Fruit fly (Drosophila melanogaster) whole organism, embryonic: Measurements from ENCODE around the gene Uba5.

Experiments used
- Ada2b ChIP-seq: fragments of 200-800 bp; sonication (Bioruptor generic); IDR thresholded peaks from 2 replicates; pipeline ENCODE4 v1.3.6; 2022; ENCODE audit warnings: missing biosample characterization, missing genetic modification characterization
- B-H2 ChIP-seq: fragments of 200-800 bp; sonication (Bioruptor generic); optimal IDR thresholded peaks from 2 replicates; lab custom pipeline; 2018; ENCODE audit warnings: missing biosample characterization, mild to moderate bottlenecking, missing genetic modification characterization
- CG10366 ChIP-seq: fragments of 200-800 bp; sonication (Bioruptor generic); IDR thresholded peaks from 2 replicates; pipeline ENCODE4 v1.3.6; 2022; ENCODE audit warnings: missing biosample characterization, missing genetic modification characterization
- CG10543 ChIP-seq: fragments of 200-800 bp; sonication (Bioruptor generic); optimal IDR thresholded peaks from 3 replicates; lab custom pipeline; 2017; ENCODE audit warnings: missing biosample characterization, mild to moderate bottlenecking, missing genetic modification characterization, moderate library complexity
- CG11247 ChIP-seq: fragments of 200-800 bp; sonication (Bioruptor generic); IDR thresholded peaks from 2 replicates; pipeline ENCODE4 v1.3.6; 2022; ENCODE audit warnings: missing biosample characterization, missing genetic modification characterization
- CG14014 ChIP-seq: fragments of 200-800 bp; sonication (Bioruptor generic); IDR thresholded peaks from 2 replicates; pipeline ENCODE4 v1.3.6; 2022; ENCODE audit warnings: missing biosample characterization, missing genetic modification characterization
- CG17186 ChIP-seq: fragments of 200-800 bp; sonication (Bioruptor generic); optimal IDR thresholded peaks from 3 replicates; lab custom pipeline; 2017; ENCODE audit warnings: missing biosample characterization, missing genetic modification reagents, missing genetic modification characterization
- CG17361 ChIP-seq: fragments of 200-800 bp; sonication (Bioruptor generic); IDR thresholded peaks from 3 replicates; pipeline ENCODE4 v1.3.6; 2022; ENCODE audit warnings: missing biosample characterization, missing genetic modification characterization
- CG17612 ChIP-seq: fragments of 200-800 bp; sonication (Bioruptor generic); IDR thresholded peaks from 2 replicates; pipeline ENCODE4 v1.3.6; 2022; ENCODE audit warnings: missing biosample characterization, missing genetic modification characterization
- CG2120 ChIP-seq: fragments of 200-800 bp; sonication (Bioruptor generic); optimal IDR thresholded peaks from 3 replicates; lab custom pipeline; 2016; ENCODE audit warnings: missing biosample characterization, missing genetic modification characterization
- CG2202 ChIP-seq: fragments of 200-800 bp; sonication (Bioruptor generic); optimal IDR thresholded peaks from 2 replicates; lab custom pipeline; 2018; ENCODE audit warnings: missing biosample characterization, mild to moderate bottlenecking, missing genetic modification characterization
- CG2678 ChIP-seq: fragments of 200-800 bp; sonication (Bioruptor generic); optimal IDR thresholded peaks from 3 replicates; lab custom pipeline; 2019; ENCODE audit warnings: missing biosample characterization, mild to moderate bottlenecking, missing genetic modification characterization, moderate library complexity
- CG3281 ChIP-seq: fragments of 200-800 bp; sonication (Bioruptor generic); optimal IDR thresholded peaks from 3 replicates; lab custom pipeline; 2017; ENCODE audit warnings: missing biosample characterization, mild to moderate bottlenecking, missing genetic modification characterization
- CG3847 ChIP-seq: fragments of 200-800 bp; sonication (Bioruptor generic); IDR thresholded peaks from 2 replicates; pipeline ENCODE4 v1.3.6; 2022; ENCODE audit warnings: missing biosample characterization, missing genetic modification characterization
- CG3995 ChIP-seq: fragments of 200-800 bp; sonication (Bioruptor generic); optimal IDR thresholded peaks from 3 replicates; lab custom pipeline; 2016; ENCODE audit warnings: missing biosample characterization, missing genetic modification characterization
- CG6813 ChIP-seq: fragments of 200-800 bp; sonication (Bioruptor generic); optimal IDR thresholded peaks from 2 replicates; lab custom pipeline; 2017; ENCODE audit warnings: missing biosample characterization, missing genetic modification characterization, mild to moderate bottlenecking, moderate library complexity, missing genetic modification reagents
- CG6854 ChIP-seq: fragments of 200-800 bp; sonication (Bioruptor generic); optimal IDR thresholded peaks from 3 replicates; lab custom pipeline; 2017; ENCODE audit warnings: missing biosample characterization, mild to moderate bottlenecking, missing genetic modification characterization
- Dip3 ChIP-seq: fragments of 200-800 bp; sonication (Bioruptor generic); optimal IDR thresholded peaks from 3 replicates; lab custom pipeline; 2016; ENCODE audit warnings: missing biosample characterization, missing genetic modification characterization
- Dll ChIP-seq: fragments of 200-800 bp; sonication (Bioruptor generic); IDR thresholded peaks from 4 replicates; pipeline ENCODE4 v1.3.6; 2022; ENCODE audit warnings: missing biosample characterization, missing genetic modification characterization; ENCODE audit not compliant: partially characterized antibody
- Doc3 ChIP-seq: fragments of 200-800 bp; sonication (Bioruptor generic); IDR thresholded peaks from 3 replicates; pipeline ENCODE4 v1.3.6; 2022; ENCODE audit warnings: missing biosample characterization, missing genetic modification characterization; ENCODE audit not compliant: partially characterized antibody
- GATAe ChIP-seq: fragments of 200-800 bp; sonication (Bioruptor generic); conservative IDR thresholded peaks from 2 replicates; pipeline ENCODE4 v1.3.6; 2022; ENCODE audit warnings: missing biosample characterization, missing genetic modification characterization
- H15 ChIP-seq: fragments of 200-800 bp; sonication (Bioruptor generic); IDR thresholded peaks from 3 replicates; pipeline ENCODE4 v1.3.6; 2022; ENCODE audit warnings: missing biosample characterization, missing genetic modification characterization
- HLH4C ChIP-seq: fragments of 200-800 bp; sonication (Bioruptor generic); IDR thresholded peaks from 3 replicates; pipeline ENCODE4 v1.3.6; 2022; ENCODE audit warnings: missing biosample characterization, missing genetic modification characterization; ENCODE audit not compliant: partially characterized antibody
- Hr78 ChIP-seq, 2 experiments: fragments of 200-800 bp in 1 of 2; fragments of >200 bp in 1 of 2; sonication (Bioruptor generic) in 1 of 2; optimal IDR thresholded peaks; 2 replicates each; lab custom pipeline; 2017 to 2019; ENCODE audit warnings: missing biosample characterization in 2 of 2, missing genetic modification characterization in 2 of 2, mild to moderate bottlenecking in 1 of 2, moderate library complexity in 1 of 2
- Mes4 ChIP-seq: fragments of 200-800 bp; sonication (Bioruptor generic); optimal IDR thresholded peaks from 2 replicates; lab custom pipeline; 2016; ENCODE audit warnings: missing biosample characterization, missing genetic modification characterization
- Nf-YB ChIP-seq: fragments of 200-800 bp; sonication (Bioruptor generic); optimal IDR thresholded peaks from 3 replicates; lab custom pipeline; 2019; ENCODE audit warnings: missing biosample characterization, mild to moderate bottlenecking, missing genetic modification characterization, moderate library complexity
- Rfx ChIP-seq: fragments of 200-800 bp; sonication (Bioruptor generic); IDR thresholded peaks from 2 replicates; pipeline ENCODE4 v1.3.6; 2022; ENCODE audit warnings: missing biosample characterization, missing genetic modification characterization
- Sry-δ ChIP-seq: fragments of 200-800 bp; sonication (Bioruptor generic); optimal IDR thresholded peaks from 2 replicates; lab custom pipeline; 2016; ENCODE audit warnings: missing biosample characterization, missing genetic modification characterization
- YL-1 ChIP-seq: fragments of 200-800 bp; sonication (Bioruptor generic); optimal IDR thresholded peaks from 3 replicates; lab custom pipeline; 2017; ENCODE audit warnings: missing biosample characterization, mild to moderate bottlenecking, missing genetic modification characterization
- bab2 ChIP-seq: fragments of 200-800 bp; sonication (Bioruptor generic); optimal IDR thresholded peaks from 2 replicates; lab custom pipeline; 2016; ENCODE audit warnings: missing biosample characterization, missing genetic modification characterization
- bcd ChIP-seq: fragments of 200-800 bp; sonication (Bioruptor generic); optimal IDR thresholded peaks from 2 replicates; lab custom pipeline; 2017; ENCODE audit warnings: missing biosample characterization, mild to moderate bottlenecking, missing genetic modification characterization
- cad ChIP-seq: fragments of >200 bp; optimal IDR thresholded peaks from 2 replicates; lab custom pipeline; 2017; ENCODE audit warnings: missing biosample characterization, missing genetic modification characterization
- cas ChIP-seq: fragments of 200-800 bp; sonication (Bioruptor generic); IDR thresholded peaks from 2 replicates; pipeline ENCODE4 v1.3.6; 2022; ENCODE audit warnings: missing biosample characterization, missing genetic modification characterization
- cato ChIP-seq: fragments of 200-800 bp; sonication (Bioruptor generic); optimal IDR thresholded peaks from 2 replicates; lab custom pipeline; 2016; ENCODE audit warnings: missing biosample characterization, missing genetic modification characterization, borderline replicate concordance
- caup ChIP-seq: fragments of 200-800 bp; sonication (Bioruptor generic); optimal IDR thresholded peaks from 3 replicates; lab custom pipeline; 2017; ENCODE audit warnings: missing biosample characterization, mild to moderate bottlenecking, missing genetic modification characterization, moderate library complexity; ENCODE audit not compliant: severe bottlenecking
- da ChIP-seq: fragments of 200-800 bp; sonication (Bioruptor generic); optimal IDR thresholded peaks from 2 replicates; lab custom pipeline; 2016; ENCODE audit warnings: missing biosample characterization, missing genetic modification characterization
- fu2 ChIP-seq: fragments of 200-800 bp; sonication (Bioruptor generic); optimal IDR thresholded peaks from 2 replicates; lab custom pipeline; 2016; ENCODE audit warnings: missing biosample characterization, missing genetic modification characterization
- jumu ChIP-seq: fragments of 200-800 bp; sonication (Bioruptor generic); optimal IDR thresholded peaks from 3 replicates; lab custom pipeline; 2016; ENCODE audit warnings: missing biosample characterization, missing genetic modification characterization
- lola ChIP-seq, 3 experiments: fragments of >200 bp in 2 of 3; fragments of 200-800 bp in 1 of 3; sonication (Bioruptor generic) in 1 of 3; optimal IDR thresholded peaks; 2 replicates each; lab custom pipeline; 2017 to 2019; ENCODE audit warnings: missing biosample characterization in 3 of 3, missing genetic modification characterization in 3 of 3, mild to moderate bottlenecking in 1 of 3, moderate library complexity in 1 of 3
- mam ChIP-seq: fragments of 200-800 bp; sonication (Bioruptor generic); optimal IDR thresholded peaks from 3 replicates; lab custom pipeline; 2016; ENCODE audit warnings: missing biosample characterization, missing genetic modification characterization
- mirr ChIP-seq: fragments of 200-800 bp; sonication (Bioruptor generic); optimal IDR thresholded peaks from 3 replicates; lab custom pipeline; 2018; ENCODE audit warnings: missing biosample characterization, mild to moderate bottlenecking, missing genetic modification characterization
- prd ChIP-seq, 3 experiments: fragments of >200 bp in 2 of 3; fragments of 200-800 bp in 1 of 3; sonication (Bioruptor generic) in 1 of 3; optimal IDR thresholded peaks in 2 of 3; IDR thresholded peaks in 1 of 3; 2 replicates in 2 of 3; 3 replicates in 1 of 3; pipeline versions ENCODE4 v1.3.6 to Lab custom; 2017 to 2022; ENCODE audit warnings: missing biosample characterization in 1 of 3, missing genetic modification characterization in 1 of 3
- pros ChIP-seq: fragments of 200-800 bp; sonication (Bioruptor generic); optimal IDR thresholded peaks from 3 replicates; lab custom pipeline; 2019; ENCODE audit warnings: missing biosample characterization, mild to moderate bottlenecking, missing genetic modification characterization, moderate library complexity
- ranshi ChIP-seq: fragments of 200-800 bp; sonication (Bioruptor generic); IDR thresholded peaks from 2 replicates; pipeline ENCODE4 v1.3.6; 2022; ENCODE audit warnings: missing biosample characterization, missing genetic modification characterization
- salm ChIP-seq: fragments of 200-800 bp; sonication (Bioruptor generic); optimal IDR thresholded peaks from 2 replicates; lab custom pipeline; 2018; ENCODE audit warnings: missing biosample characterization, mild to moderate bottlenecking, missing genetic modification characterization
- sr ChIP-seq: fragments of 200-800 bp; sonication (Bioruptor generic); IDR thresholded peaks from 3 replicates; pipeline ENCODE4 v1.3.6; 2022; ENCODE audit warnings: missing biosample characterization, missing genetic modification characterization
- tio ChIP-seq: fragments of 200-800 bp; sonication (Bioruptor generic); optimal IDR thresholded peaks from 2 replicates; lab custom pipeline; 2017; ENCODE audit warnings: missing biosample characterization, missing genetic modification characterization, inconsistent platforms
- ttk ChIP-seq: fragments of 200-800 bp; sonication (Bioruptor generic); IDR thresholded peaks from 2 replicates; pipeline ENCODE4 v2.1.2; 2022; ENCODE audit warnings: missing biosample characterization, missing genetic modification characterization
- yki ChIP-seq: fragments of >200 bp; optimal IDR thresholded peaks from 3 replicates; lab custom pipeline; 2018
- zf30C ChIP-seq: fragments of 200-800 bp; sonication (Bioruptor generic); optimal IDR thresholded peaks from 3 replicates; lab custom pipeline; 2018; ENCODE audit warnings: missing biosample characterization, mild to moderate bottlenecking, missing genetic modification characterization

Gene Uba5

DNA sequence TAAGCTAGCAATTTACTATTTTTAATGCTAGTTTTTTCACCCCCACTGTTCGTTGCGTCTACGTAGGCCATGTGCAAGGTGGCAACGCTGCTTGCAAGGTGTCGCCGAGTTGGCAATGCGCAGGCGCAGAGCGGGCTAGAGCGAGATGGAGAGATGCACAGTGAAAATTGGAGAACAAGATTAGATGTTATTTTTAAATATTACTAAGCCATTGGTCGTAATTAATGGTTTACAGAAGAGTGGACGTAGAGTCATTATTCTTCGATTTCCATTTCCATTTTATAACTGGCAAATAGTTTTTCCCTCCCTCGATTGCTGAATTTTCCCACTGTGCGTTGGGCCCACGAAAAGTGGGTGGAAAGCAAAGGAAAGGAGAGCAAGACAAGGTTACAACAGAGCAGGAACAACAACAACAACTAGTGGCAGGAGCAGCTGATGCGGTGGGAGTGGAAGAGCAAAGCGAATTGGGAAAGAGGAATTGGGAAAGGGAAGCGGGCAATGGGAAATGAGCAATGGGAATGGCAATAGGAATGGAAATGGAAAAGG lies 30.4 kb upstream of the Uba5 start (continued):
- TF ChIP-seq Mes4 (peak; percentile 62), salm (tag; lab: Kevin White, UChicago) (peak; percentile 23), CG2202 (tag; lab: Kevin White, UChicago) (peak; percentile 63), bcd (GFP tag; lab: Kevin White, UChicago) (peak; percentile 70), CG6854 (GFP tag; lab: Kevin White, UChicago) (peak; percentile 37), H15 (peak; percentile 86), da (GFP tag; lab: Kevin White, UChicago) (no peak), CG17361 (GFP tag; lab: Robert Waterston, UW) (peak; percentile 69; the same call in 2 of the 3 replicates), tio (GFP tag; lab: Kevin White, UChicago) (peak; percentile 26), CG3847 (GFP tag; lab: Robert Waterston, UW) (peak; percentile 66), Dll (GFP tag; lab: Robert Waterston, UW) (0 out of 4 replicates have a peak, but pooled peaks have one; percentile 41), jumu (peak; percentile 88), Hr78 (GFP tag; optimal IDR thresholded peaks at IDR 0.05; lab: Kevin White, UChicago) (peak in 1 of 2 experiments; percentile 45), ttk (GFP tag; lab: Robert Waterston, UW) (peak; percentile 83), mam (GFP tag; lab: Kevin White, UChicago) (peak; percentile 79), cato (no peak), cas (GFP tag; lab: Robert Waterston, UW) (peak; percentile 61; the same call in 1 of the 2 replicates), GATAe (GFP tag; lab: Robert Waterston, UW) (no peak), Ada2b (GFP tag; lab: Robert Waterston, UW) (peak; percentile 86), mirr (GFP tag; lab: Kevin White, UChicago) (no peak), CG10543 (GFP tag; lab: Kevin White, UChicago) (no peak), YL-1 (GFP tag; lab: Kevin White, UChicago) (no peak), pros (GFP tag; lab: Kevin White, UChicago) (no peak), HLH4C (GFP tag; lab: Robert Waterston, UW) (no peak), Rfx (peak; percentile 84), CG14014 (GFP tag; lab: Robert Waterston, UW) (peak; percentile 84), CG2120 (GFP tag; lab: Kevin White, UChicago) (peak; percentile 82), cad (GFP tag; lab: Kevin White, UChicago) (no peak), Dip3 (GFP tag; lab: Kevin White, UChicago) (peak; percentile 59), CG10366 (GFP tag; lab: Robert Waterston, UW) (peak; percentile 86), fu2 (GFP tag; lab: Kevin White, UChicago) (peak; percentile 36), CG6813 (GFP tag; lab: Kevin White, UChicago) (peak; percentile 73), CG3281 (GFP tag; lab: Kevin White, UChicago) (peak; percentile 63), caup (GFP tag; lab: Kevin White, UChicago) (peak; percentile 77), CG17186 (GFP tag; lab: Kevin White, UChicago) (peak; percentile 44), lola (GFP tag; optimal IDR thresholded peaks at IDR 0.05; lab: Kevin White, UChicago) (peak in 1 of 3 experiments; percentile 36), prd (optimal IDR thresholded peaks at IDR 0.05; lab: Kevin White, UChicago) (no peak), prd (GFP tag; IDR thresholded peaks at IDR 0.05; lab: Robert Waterston, UW) (peak; percentile 87), zf30C (GFP tag; lab: Kevin White, UChicago) (no peak), CG11247 (GFP tag; lab: Robert Waterston, UW) (peak; percentile 70), Sry-δ (no peak), ranshi (GFP tag; lab: Robert Waterston, UW) (peak; percentile 83), Doc3 (GFP tag; lab: Robert Waterston, UW) (no peak), CG17612 (GFP tag; lab: Robert Waterston, UW) (peak; percentile 58), B-H2 (GFP tag; lab: Kevin White, UChicago) (no peak), CG3995 (GFP tag; lab: Kevin White, UChicago) (no peak), yki (lab: Kevin White, UChicago) (no peak), Nf-YB (GFP tag; lab: Kevin White, UChicago) (peak; percentile 30), bab2 (GFP tag; lab: Kevin White, UChicago) (peak; percentile 85), CG2678 (tag; lab: Kevin White, UChicago) (peak; percentile 83), sr (GFP tag; lab: Robert Waterston, UW) (peak; percentile 75)
